Fruit fly (Drosophila melanogaster) whole organism, adult: ENCODE results near the gene PIG-H.
A peak's percentile ranks its signal among the peaks of the same experiment; 100 is the strongest.

Source experiments
- CG11617 ChIP-seq: fragments of 200-800 bp; sonication (Bioruptor generic); optimal IDR thresholded peaks from 2 replicates; lab custom pipeline; 2017; ENCODE audit warnings: mild to moderate bottlenecking, missing biosample characterization, missing genetic modification reagents, missing genetic modification characterization
- CG12768 ChIP-seq: fragments of 200-800 bp; sonication (Bioruptor generic); optimal IDR thresholded peaks from 2 replicates; lab custom pipeline; 2017; ENCODE audit warnings: missing biosample characterization, missing genetic modification characterization, mild to moderate bottlenecking, moderate library complexity, missing genetic modification reagents
- CG14711 ChIP-seq: fragments of 200-800 bp; sonication (Bioruptor generic); optimal IDR thresholded peaks from 2 replicates; lab custom pipeline; 2018; ENCODE audit warnings: missing biosample characterization, mild to moderate bottlenecking, missing genetic modification characterization, moderate library complexity
- CG1620 ChIP-seq: fragments of 200-800 bp; sonication (Bioruptor generic); optimal IDR thresholded peaks from 2 replicates; lab custom pipeline; 2016; ENCODE audit warnings: missing biosample characterization, missing genetic modification characterization
- CG33017 ChIP-seq: fragments of 200-800 bp; sonication (Bioruptor generic); optimal IDR thresholded peaks from 2 replicates; lab custom pipeline; 2018; ENCODE audit warnings: missing biosample characterization, mild to moderate bottlenecking, missing genetic modification characterization, moderate library complexity
- CG5204 ChIP-seq: fragments of 200-800 bp; sonication (Bioruptor generic); optimal IDR thresholded peaks from 2 replicates; lab custom pipeline; 2016; ENCODE audit warnings: missing biosample characterization, missing genetic modification characterization
- CG7045 ChIP-seq: fragments of 200-800 bp; sonication (Bioruptor generic); optimal IDR thresholded peaks from 2 replicates; lab custom pipeline; 2017; ENCODE audit warnings: missing biosample characterization, mild to moderate bottlenecking, missing genetic modification characterization
- CG7101 ChIP-seq: fragments of 200-800 bp; sonication (Bioruptor generic); optimal IDR thresholded peaks from 2 replicates; lab custom pipeline; 2018; ENCODE audit warnings: missing biosample characterization, mild to moderate bottlenecking, missing genetic modification characterization, moderate library complexity
- Clk ChIP-seq: fragments of 200-800 bp; sonication (Bioruptor generic); optimal IDR thresholded peaks from 2 replicates; lab custom pipeline; 2017; ENCODE audit warnings: missing biosample characterization, missing genetic modification characterization
- Crg-1 ChIP-seq: fragments of 200-800 bp; sonication (Bioruptor generic); optimal IDR thresholded peaks from 2 replicates; lab custom pipeline; 2016; ENCODE audit warnings: missing biosample characterization, missing genetic modification characterization
- Hr96 ChIP-seq: fragments of 200-800 bp; sonication (Bioruptor generic); optimal IDR thresholded peaks from 2 replicates; lab custom pipeline; 2016; ENCODE audit warnings: missing biosample characterization, missing genetic modification characterization
- Mnt ChIP-seq: fragments of 200-800 bp; sonication (Bioruptor generic); optimal IDR thresholded peaks from 2 replicates; lab custom pipeline; 2016; ENCODE audit warnings: missing biosample characterization, mild to moderate bottlenecking, missing genetic modification characterization
- bab1 ChIP-seq: fragments of 200-800 bp; sonication (Bioruptor generic); optimal IDR thresholded peaks from 3 replicates; lab custom pipeline; 2019; ENCODE audit warnings: missing biosample characterization, mild to moderate bottlenecking, missing genetic modification characterization, moderate library complexity
- cic ChIP-seq: fragments of 200-800 bp; sonication (Bioruptor generic); optimal IDR thresholded peaks from 2 replicates; lab custom pipeline; 2017; ENCODE audit warnings: missing biosample characterization, mild to moderate bottlenecking, missing genetic modification characterization, moderate library complexity
- cnc ChIP-seq, 2 experiments: fragments of >200 bp; optimal IDR thresholded peaks; 2 replicates each; lab custom pipeline; 2017
- kay ChIP-seq: fragments of 200-800 bp; sonication (Bioruptor generic); peaks from one replicate; lab custom pipeline; 2016; ENCODE audit warnings: missing biosample characterization, missing genetic modification characterization, borderline replicate concordance
- ovo ChIP-seq: fragments of 200-800 bp; sonication (Bioruptor generic); optimal IDR thresholded peaks from 2 replicates; lab custom pipeline; 2016; ENCODE audit warnings: missing biosample characterization, missing genetic modification characterization
- pad ChIP-seq: fragments of 200-800 bp; sonication (Bioruptor generic); optimal IDR thresholded peaks from 3 replicates; lab custom pipeline; 2017; ENCODE audit warnings: missing biosample characterization, missing genetic modification characterization, mild to moderate bottlenecking, moderate library complexity, missing genetic modification reagents
- tj ChIP-seq: fragments of 200-800 bp; sonication (Bioruptor generic); optimal IDR thresholded peaks from 3 replicates; lab custom pipeline; 2017; ENCODE audit warnings: missing biosample characterization, mild to moderate bottlenecking, missing genetic modification characterization, moderate library complexity
- toe ChIP-seq: fragments of 200-800 bp; sonication (Bioruptor generic); optimal IDR thresholded peaks from 2 replicates; lab custom pipeline; 2016; ENCODE audit warnings: missing biosample characterization, missing genetic modification characterization

The PIG-H gene

DNA sequence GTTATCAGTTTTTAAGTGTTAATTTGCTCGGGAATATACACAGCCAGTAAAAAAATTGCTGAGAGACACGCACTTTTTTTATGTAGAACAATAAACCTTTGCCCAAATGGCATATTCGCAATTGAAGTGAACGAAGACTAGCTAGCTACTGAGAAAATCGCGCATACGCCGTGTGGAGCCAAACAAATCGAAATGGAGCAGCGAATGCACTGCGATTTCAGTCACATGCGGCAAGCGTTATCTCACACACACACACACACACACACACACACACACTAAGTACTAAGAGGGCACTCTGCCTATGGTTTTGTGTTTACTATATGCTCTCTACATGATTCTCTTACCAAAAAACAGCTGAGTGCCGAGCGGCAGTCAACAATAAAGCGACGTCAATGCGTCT, 6.1 kb upstream of the PIG-H start:
- TF ChIP-seq CG12768 (GFP tag; lab: Kevin White, UChicago) (peak; percentile 13), CG7101 (tag; lab: Kevin White, UChicago) (no peak)

DNA sequence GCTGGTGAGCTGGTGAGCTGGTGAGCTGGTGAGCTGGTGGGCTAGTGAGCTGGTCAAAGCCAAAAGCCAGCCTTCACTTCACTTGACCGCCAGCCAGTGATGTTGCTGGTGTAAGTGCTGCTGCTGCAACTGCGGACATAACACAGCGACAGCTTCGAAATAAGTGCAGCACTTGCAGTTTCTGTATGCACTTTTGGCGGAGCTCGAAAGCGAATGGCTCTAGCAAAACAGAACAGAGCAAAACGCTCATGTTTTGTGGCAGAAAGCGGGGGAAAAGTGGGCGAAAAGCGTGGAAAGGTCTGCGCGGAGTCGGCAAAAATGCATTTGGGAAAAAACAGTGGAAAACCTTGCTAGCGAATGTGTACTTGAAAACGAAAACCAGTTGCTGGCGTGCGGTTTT, 5.0 kb upstream of the PIG-H start:
- no peak for TF ChIP-seq Crg-1 (GFP tag; lab: Kevin White, UChicago)
- peak; percentile 97 for TF ChIP-seq tj

DNA sequence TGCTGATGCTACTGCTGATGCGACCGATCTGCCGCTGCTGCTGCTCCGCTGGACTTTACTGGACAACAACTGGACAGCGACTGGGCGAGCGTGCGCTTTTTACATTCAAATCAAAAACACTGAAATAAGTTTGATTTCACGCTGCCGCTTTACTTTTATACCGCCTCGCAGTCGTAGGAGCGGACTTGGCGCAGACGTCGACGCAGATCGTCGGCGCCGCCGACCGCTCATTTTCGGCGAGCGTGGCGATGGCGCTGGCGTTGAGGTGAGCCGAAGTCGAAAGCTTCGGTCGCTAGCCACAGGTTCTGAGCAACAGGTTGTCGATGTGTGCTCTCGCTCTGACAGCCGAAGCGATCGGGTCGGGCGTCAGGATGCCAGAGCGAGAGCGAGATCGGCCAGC, 3.9 kb upstream of the PIG-H start, which contains the start of gene Elovl7:
Elovl7 (minus strand) TSS at position 131 of the 400 bp plus-strand sequence.
- TF ChIP-seq CG1620 (GFP tag; lab: Kevin White, UChicago) (peak; percentile 9), bab1 (GFP tag; lab: Kevin White, UChicago) (peak; percentile 38), cnc (optimal IDR thresholded peaks at IDR 0.05; lab: Kevin White, UChicago) (no peak), tj (peak; percentile 61), Hr96 (no peak)

DNA sequence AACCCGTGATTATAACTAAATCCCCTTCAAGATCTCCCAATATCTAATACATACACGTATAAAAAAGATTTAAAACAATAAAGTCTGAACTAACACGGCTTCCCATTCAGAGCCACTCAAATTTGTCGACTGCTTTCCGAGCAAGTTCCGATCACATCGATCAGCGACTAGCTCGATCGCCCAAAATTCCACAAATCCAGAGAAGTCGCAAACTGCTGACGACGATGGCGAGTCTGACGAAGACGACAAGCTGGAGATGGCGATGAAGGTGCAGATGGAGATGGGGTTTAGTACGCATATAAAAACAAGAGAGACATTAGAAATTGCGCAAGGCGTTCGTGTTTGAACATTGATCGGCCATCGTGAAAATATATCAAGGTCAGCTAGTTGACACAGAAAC, 854 bp upstream of the PIG-H start:
- TF ChIP-seq Crg-1 (GFP tag; lab: Kevin White, UChicago) (no peak), pad (GFP tag; lab: Kevin White, UChicago) (no peak), bab1 (GFP tag; lab: Kevin White, UChicago) (no peak), toe (no peak), tj (no peak), kay (no peak), Hr96 (no peak), CG1620 (GFP tag; lab: Kevin White, UChicago) (no peak), CG11617 (GFP tag; lab: Kevin White, UChicago) (no peak), cic (GFP tag; lab: Kevin White, UChicago) (no peak), CG5204 (GFP tag; lab: Kevin White, UChicago) (no peak), Clk (GFP tag; lab: Kevin White, UChicago) (no peak), Mnt (GFP tag; lab: Kevin White, UChicago) (no peak), cnc (optimal IDR thresholded peaks at IDR 0.05; lab: Kevin White, UChicago) (no peak), CG33017 (tag; lab: Kevin White, UChicago) (no peak), CG7101 (tag; lab: Kevin White, UChicago) (no peak), CG7045 (no peak), ovo (GFP tag; lab: Kevin White, UChicago) (no peak), CG12768 (GFP tag; lab: Kevin White, UChicago) (no peak), CG14711 (tag; lab: Kevin White, UChicago) (no peak)

DNA sequence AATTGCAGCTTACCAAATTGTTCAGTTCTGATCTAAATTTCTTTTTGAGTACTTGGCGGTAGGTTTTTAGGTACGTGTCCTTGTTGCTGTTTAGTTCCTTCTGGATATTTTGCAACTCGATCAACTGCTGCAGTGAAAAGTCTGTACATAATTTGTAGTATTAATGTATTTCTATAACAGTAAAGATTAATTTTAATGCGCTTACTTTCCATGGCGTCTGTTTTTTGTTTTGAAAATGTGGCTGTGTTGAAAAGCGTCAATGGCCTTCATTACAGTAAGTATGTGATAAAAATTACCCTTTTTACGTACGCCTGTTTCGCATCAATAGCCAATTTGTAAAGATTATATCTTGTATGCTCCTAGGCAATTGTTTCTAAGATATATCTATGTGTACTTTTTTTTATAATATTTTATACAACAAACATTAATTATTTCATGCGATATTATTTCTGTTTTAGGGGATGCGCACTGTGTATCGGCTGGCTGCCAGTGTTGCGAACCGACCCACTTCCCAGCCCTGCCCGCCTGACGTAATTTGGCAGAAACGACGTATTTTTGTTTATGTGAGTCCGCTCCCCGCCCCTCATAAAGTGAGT, 1.5 kb downstream of the PIG-H start, which contains the start of the genes Kmn2 and CG2698:
Kmn2 (minus strand) TSS at position 236 of the 596 bp plus-strand sequence.
CG2698 (plus strand) TSS at position 489 of the 596 bp plus-strand sequence.
- TF ChIP-seq CG11617 (GFP tag; lab: Kevin White, UChicago) (peak; percentile 94), CG7045 (peak; percentile 96), cic (GFP tag; lab: Kevin White, UChicago) (peak; percentile 82), Mnt (GFP tag; lab: Kevin White, UChicago) (peak; percentile 88), CG14711 (tag; lab: Kevin White, UChicago) (peak; percentile 90), toe (peak; percentile 88), Hr96 (no peak), Crg-1 (GFP tag; lab: Kevin White, UChicago) (peak; percentile 97), CG33017 (tag; lab: Kevin White, UChicago) (peak; percentile 95), Clk (GFP tag; lab: Kevin White, UChicago) (peak; percentile 80), ovo (GFP tag; lab: Kevin White, UChicago) (peak; percentile 93), bab1 (GFP tag; lab: Kevin White, UChicago) (peak; percentile 90), CG12768 (GFP tag; lab: Kevin White, UChicago) (peak; percentile 98), CG7101 (tag; lab: Kevin White, UChicago) (peak; percentile 97), kay (peak; percentile 91), pad (GFP tag; lab: Kevin White, UChicago) (peak; percentile 90), tj (peak; percentile 74), CG5204 (GFP tag; lab: Kevin White, UChicago) (peak; percentile 92), CG1620 (GFP tag; lab: Kevin White, UChicago) (peak; percentile 93), cnc (optimal IDR thresholded peaks at IDR 0.05; lab: Kevin White, UChicago) (no peak)

DNA sequence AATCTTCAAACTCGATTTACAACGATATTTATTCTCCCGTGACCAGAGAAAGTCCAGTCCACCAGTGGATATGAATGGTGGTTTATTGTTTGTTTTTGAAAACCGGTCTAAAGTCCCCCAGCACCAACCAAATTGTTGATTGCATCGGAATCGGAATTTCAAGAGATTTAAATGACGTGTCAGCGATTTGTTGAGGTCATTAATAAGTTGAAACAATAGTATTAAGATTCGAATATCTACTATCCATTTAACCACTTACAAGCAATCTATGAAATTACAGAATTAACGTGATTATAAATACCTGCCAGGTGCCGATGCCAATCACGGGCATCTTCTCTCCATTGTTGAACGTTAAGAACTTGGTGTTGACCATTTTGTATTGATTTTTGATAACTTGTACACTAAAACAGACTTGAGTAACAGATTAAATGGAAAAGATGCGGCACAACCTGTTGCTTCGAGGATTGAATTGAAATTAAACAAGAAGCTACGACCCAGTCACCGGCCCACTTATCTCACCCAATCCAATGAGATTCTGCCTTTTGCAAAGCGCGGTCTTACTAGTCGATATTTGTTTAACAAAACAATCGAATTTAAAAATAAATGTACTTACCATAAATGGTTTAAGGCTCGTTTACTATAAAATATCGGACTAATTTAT, 8.1 kb downstream of the PIG-H start, which contains the start of gene CG2767:
CG2767 (minus strand) TSS at position 516 of the 661 bp plus-strand sequence.
- TF ChIP-seq Hr96: no peak
- no peak for TF ChIP-seq cnc (optimal IDR thresholded peaks at IDR 0.05; lab: Kevin White, UChicago)
- TF ChIP-seq CG33017 (tag; lab: Kevin White, UChicago): peak; percentile 18
- TF ChIP-seq toe: no peak
- TF ChIP-seq Mnt (GFP tag; lab: Kevin White, UChicago): no peak
- TF ChIP-seq CG7101 (tag; lab: Kevin White, UChicago): no peak
- peak; percentile 17 for TF ChIP-seq CG12768 (GFP tag; lab: Kevin White, UChicago)
- TF ChIP-seq tj: peak; percentile 64
- no peak for TF ChIP-seq Clk (GFP tag; lab: Kevin White, UChicago)
- no peak for TF ChIP-seq CG11617 (GFP tag; lab: Kevin White, UChicago)
- TF ChIP-seq cic (GFP tag; lab: Kevin White, UChicago): no peak
- no peak for TF ChIP-seq CG14711 (tag; lab: Kevin White, UChicago)
- no peak for TF ChIP-seq CG5204 (GFP tag; lab: Kevin White, UChicago)
- no peak for TF ChIP-seq CG7045
- no peak for TF ChIP-seq CG1620 (GFP tag; lab: Kevin White, UChicago)
- TF ChIP-seq Crg-1 (GFP tag; lab: Kevin White, UChicago): no peak
- peak; percentile 13 for TF ChIP-seq bab1 (GFP tag; lab: Kevin White, UChicago)
- no peak for TF ChIP-seq kay
